Worm (Caenorhabditis elegans): Measurements from ENCODE around the gene M03F4.6.

Gene M03F4.6

ce11 chrX:4971427-4971826 lies 2.3 kb upstream of the M03F4.6 start (continued):
- peak; percentile 93 for TF ChIP-seq hlh-30 (tag; optimal IDR thresholded peaks at IDR 0.05; ENCODE audit: insufficient read depth)
- TF ChIP-seq F10B5.3 (tag; optimal IDR thresholded peaks at IDR 0.05): no peak
- no peak for TF ChIP-seq saeg-2 (GFP tag; IDR thresholded peaks at IDR 0.05)
- no peak for TF ChIP-seq Y75B8A.6 (GFP tag; IDR thresholded peaks at IDR 0.05)
- TF ChIP-seq lin-1 (GFP tag; IDR thresholded peaks at IDR 0.05): 0 out of 2 replicates have a peak, but pooled peaks have one; percentile 32
- TF ChIP-seq spr-1 (tag; optimal IDR thresholded peaks at IDR 0.05): no peak
- TF ChIP-seq dve-1 (tag; optimal IDR thresholded peaks at IDR 0.05; ENCODE audit: insufficient read depth): peak; percentile 59
- TF ChIP-seq ceh-62 (tag; optimal IDR thresholded peaks at IDR 0.05): no peak
- no peak for TF ChIP-seq F49E8.2 (tag; optimal IDR thresholded peaks at IDR 0.05; ENCODE audit: borderline replicate concordance)
- TF ChIP-seq nhr-11 (tag; optimal IDR thresholded peaks at IDR 0.05): no peak
- peak; percentile 50 for TF ChIP-seq nhr-28 (tag; optimal IDR thresholded peaks at IDR 0.05)
- TF ChIP-seq daf-8 (GFP tag; IDR thresholded peaks at IDR 0.05): no peak

DNA sequence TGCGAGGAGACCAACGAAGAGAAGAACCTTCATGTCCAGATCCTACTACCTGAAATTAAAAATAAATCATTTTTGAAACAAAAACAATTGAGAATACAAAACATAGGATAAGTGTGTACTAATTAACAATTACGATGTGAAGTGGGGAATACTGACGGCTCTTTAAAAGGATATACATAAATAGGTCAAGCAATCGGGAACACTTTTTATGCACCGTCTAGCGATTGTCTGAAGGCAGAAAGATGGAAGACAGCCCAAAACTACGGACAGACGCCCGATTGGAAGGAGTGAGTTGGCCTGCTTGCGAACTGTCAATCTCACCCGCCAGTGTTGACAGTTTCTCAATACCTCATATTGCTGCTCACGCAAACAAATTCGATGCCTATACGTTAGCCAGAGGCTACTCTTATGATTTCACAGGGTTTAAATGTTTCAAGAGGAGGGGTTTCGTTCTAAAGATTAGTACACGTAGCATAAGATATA lies 1.8 kb upstream of the M03F4.6 start, which contains the start of gene calu-1:
TSS of gene calu-1 (minus strand) at position 51 of the 483 bp plus-strand sequence.
- TF ChIP-seq ceh-20 (GFP tag; IDR thresholded peaks at IDR 0.05) (no peak), skn-1 (tag; optimal IDR thresholded peaks at IDR 0.05) (no peak), ama-1 (optimal IDR thresholded peaks at IDR 0.05) (no peak), F37D6.2 (tag; optimal IDR thresholded peaks at IDR 0.05) (no peak), T20F7.1 (GFP tag; optimal IDR thresholded peaks at IDR 0.05) (peak; percentile 32), lim-7 (GFP tag; IDR thresholded peaks at IDR 0.05) (no peak), mep-1 (tag; optimal IDR thresholded peaks at IDR 0.05) (no peak), ceh-44 (GFP tag; IDR thresholded peaks at IDR 0.05) (no peak), mxl-2 (GFP tag; conservative IDR thresholded peaks at IDR 0.05) (no peak), nhr-77 (tag; optimal IDR thresholded peaks at IDR 0.05) (no peak), unc-39 (tag; optimal IDR thresholded peaks at IDR 0.05) (no peak), attf-4 (tag; optimal IDR thresholded peaks at IDR 0.05) (no peak), F26F4.8 (GFP tag; conservative IDR thresholded peaks at IDR 0.05) (no peak), snpc-4 (tag; optimal IDR thresholded peaks at IDR 0.05) (no peak), fos-1 (tag; optimal IDR thresholded peaks at IDR 0.05) (no peak), pqm-1 (tag; optimal IDR thresholded peaks at IDR 0.05) (no peak), dmd-6 (GFP tag; IDR thresholded peaks at IDR 0.05) (peak; percentile 94), R02D3.7 (tag; optimal IDR thresholded peaks at IDR 0.05) (no peak), zip-11 (GFP tag; IDR thresholded peaks at IDR 0.05) (no peak), aha-1 (tag) (peak; percentile 43), vab-7 (GFP tag; IDR thresholded peaks at IDR 0.05) (no peak), nhr-6 (tag; optimal IDR thresholded peaks at IDR 0.05) (no peak), egl-27 (tag; optimal IDR thresholded peaks at IDR 0.05) (no peak), zag-1 (tag; optimal IDR thresholded peaks at IDR 0.05) (no peak), ZK546.5 (tag; optimal IDR thresholded peaks at IDR 0.05) (no peak), ZK337.2 (GFP tag; IDR thresholded peaks at IDR 0.05) (no peak), daf-8 (GFP tag; IDR thresholded peaks at IDR 0.05) (no peak), ceh-62 (tag; optimal IDR thresholded peaks at IDR 0.05) (no peak), rbr-2 (tag; optimal IDR thresholded peaks at IDR 0.05) (no peak), nhr-237 (tag; optimal IDR thresholded peaks at IDR 0.05) (no peak), Y48G9A.11 (GFP tag; IDR thresholded peaks at IDR 0.05) (no peak), mes-2 (tag; optimal IDR thresholded peaks at IDR 0.05; ENCODE audit: poor library complexity, severe bottlenecking) (no peak), daf-19 (GFP tag; conservative IDR thresholded peaks at IDR 0.05) (no peak), lin-39 (tag; optimal IDR thresholded peaks at IDR 0.05) (no peak), nhr-28 (tag; optimal IDR thresholded peaks at IDR 0.05) (no peak), madf-5 (GFP tag; IDR thresholded peaks at IDR 0.05) (no peak), egl-43 (GFP tag; IDR thresholded peaks at IDR 0.05) (no peak), hlh-30 (tag; optimal IDR thresholded peaks at IDR 0.05; ENCODE audit: insufficient read depth) (no peak), duxl-1 (tag; optimal IDR thresholded peaks at IDR 0.05; ENCODE audit: poor library complexity) (no peak), unc-62 (GFP tag; optimal IDR thresholded peaks at IDR 0.05 in 1 of 2) (peak; percentile 12 to 36), unc-62 (tag; optimal IDR thresholded peaks at IDR 0.05) (no peak), hlh-11 (tag; optimal IDR thresholded peaks at IDR 0.05) (peak; percentile 6), saeg-2 (GFP tag; IDR thresholded peaks at IDR 0.05) (no peak), nhr-102 (tag; optimal IDR thresholded peaks at IDR 0.05) (no peak)

Data from whole organism, L4 larva.